Worm (Caenorhabditis elegans): Measurements from ENCODE around the gene CD4.8.

Gene CD4.8

ce11 chrV:5579666-5580065, 21.5 kb downstream of the CD4.8 start:
- TF ChIP-seq sptf-1 (tag; optimal IDR thresholded peaks at IDR 0.05): no peak

ce11 chrV:5576008-5576407, 25.2 kb downstream of the CD4.8 start:
- no peak for TF ChIP-seq elt-3 (tag; optimal IDR thresholded peaks at IDR 0.05)

DNA sequence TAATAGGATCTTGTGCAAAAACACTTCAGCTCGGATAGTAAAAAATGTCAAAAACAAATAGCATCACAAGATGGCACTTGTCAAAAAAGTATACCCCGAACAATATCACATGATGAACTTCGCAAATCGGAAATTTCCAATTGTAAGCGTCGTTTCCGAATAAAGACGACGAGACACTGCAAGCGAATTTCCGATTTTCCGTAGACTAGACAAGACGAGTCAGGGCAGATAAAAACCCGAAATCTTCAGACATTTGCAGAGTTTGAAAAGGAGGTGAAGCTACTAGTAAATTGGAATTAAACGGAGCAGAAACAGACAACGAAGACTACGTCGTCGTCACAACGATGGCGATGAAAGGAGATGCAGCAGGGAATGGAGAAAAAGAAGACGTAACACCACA, 29.5 kb downstream of the CD4.8 start:
- TF ChIP-seq lin-32 (GFP tag; optimal IDR thresholded peaks at IDR 0.05) (no peak), ceh-39 (tag; optimal IDR thresholded peaks at IDR 0.05) (no peak), ces-1 (GFP tag; optimal IDR thresholded peaks at IDR 0.05) (peak; percentile 32), elt-3 (tag; optimal IDR thresholded peaks at IDR 0.05) (no peak)

- TF ChIP-seq lsy-2 (tag; optimal IDR thresholded peaks at IDR 0.05) (no peak), ces-1 (GFP tag; optimal IDR thresholded peaks at IDR 0.05) (peak; percentile 21)
Observed at ce11 chrV:5570433-5570832, 30.7 kb downstream of the CD4.8 start, which contains the start of gene glb-6. Gene glb-6, minus strand, starts transcription at chrV:5570533.

- TF ChIP-seq nhr-237 (tag; optimal IDR thresholded peaks at IDR 0.05): no peak
- no peak for TF ChIP-seq mep-1 (tag; optimal IDR thresholded peaks at IDR 0.05)
- TF ChIP-seq zip-8 (tag; optimal IDR thresholded peaks at IDR 0.05): no peak
- TF ChIP-seq ceh-43 (GFP tag; optimal IDR thresholded peaks at IDR 0.05): no peak
- no peak for TF ChIP-seq nhr-12 (tag; optimal IDR thresholded peaks at IDR 0.05)
- no peak for TF ChIP-seq pha-4 (tag; optimal IDR thresholded peaks at IDR 0.05)
- TF ChIP-seq tbx-8 (GFP tag; optimal IDR thresholded peaks at IDR 0.05): no peak
- no peak for TF ChIP-seq unc-62 (GFP tag; optimal IDR thresholded peaks at IDR 0.05)
- TF ChIP-seq snpc-4 (tag; optimal IDR thresholded peaks at IDR 0.05): no peak
Observed at ce11 chrV:5567119-5567518, 34.0 kb downstream of the CD4.8 start, which contains the start of gene C18C4.7. Gene C18C4.7, minus strand, starts transcription at chrV:5567219.

DNA sequence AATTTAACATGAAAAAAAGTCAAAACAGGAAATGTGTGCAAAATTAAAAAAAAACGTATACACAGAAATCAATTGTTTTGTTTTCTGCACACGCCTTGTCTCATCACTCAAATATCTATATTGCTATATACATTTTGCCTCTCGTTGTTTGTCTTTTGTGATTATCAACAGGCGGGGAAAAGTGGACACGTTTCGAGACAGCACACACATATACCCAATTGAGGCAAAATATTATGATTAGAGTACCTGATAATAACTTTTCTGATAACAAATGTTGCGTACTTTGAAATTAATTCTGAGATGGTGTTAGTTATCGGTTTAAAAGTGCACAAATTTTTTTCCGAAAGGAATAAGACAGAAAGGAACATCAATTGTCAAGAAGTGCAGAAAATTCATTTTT, 41.3 kb downstream of the CD4.8 start:
- no peak for TF ChIP-seq nhr-2 (tag; optimal IDR thresholded peaks at IDR 0.05)

DNA sequence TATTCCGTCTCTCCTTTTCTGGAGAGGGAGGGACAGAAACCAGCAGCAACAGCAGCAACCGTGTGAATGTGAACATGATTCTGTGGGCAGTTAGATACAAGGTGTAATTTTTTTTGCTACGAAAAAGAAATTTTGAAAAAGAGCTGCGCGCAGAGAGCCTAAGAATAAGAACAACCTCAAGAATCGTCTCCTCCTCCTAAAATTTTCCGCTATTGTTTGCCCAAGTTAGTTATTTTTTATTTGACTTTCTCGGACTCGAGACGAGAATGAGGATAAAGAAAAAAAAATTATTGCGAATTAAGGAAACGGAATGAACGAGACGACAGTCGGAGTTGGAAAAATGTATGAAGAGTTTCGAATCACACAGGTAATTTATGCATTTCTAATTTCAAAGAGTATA, 42.6 kb downstream of the CD4.8 start, which contains the start of gene glb-5:
glb-5 (plus strand) TSS at position 301 of the 400 bp plus-strand sequence.
- TF ChIP-seq pha-4 (tag; optimal IDR thresholded peaks at IDR 0.05) (no peak), unc-62 (GFP tag; optimal IDR thresholded peaks at IDR 0.05) (no peak), elt-1 (tag; optimal IDR thresholded peaks at IDR 0.05; ENCODE audit: borderline replicate concordance, insufficient read depth) (no peak), snpc-4 (tag; optimal IDR thresholded peaks at IDR 0.05) (no peak), unc-39 (tag; optimal IDR thresholded peaks at IDR 0.05) (no peak), unc-120 (tag; optimal IDR thresholded peaks at IDR 0.05; ENCODE audit: poor library complexity, severe bottlenecking) (no peak), ham-2 (GFP tag; optimal IDR thresholded peaks at IDR 0.05) (no peak), mep-1 (tag; optimal IDR thresholded peaks at IDR 0.05) (no peak), mls-2 (tag; optimal IDR thresholded peaks at IDR 0.05) (no peak), nhr-28 (tag; optimal IDR thresholded peaks at IDR 0.05) (no peak), nhr-237 (tag; optimal IDR thresholded peaks at IDR 0.05) (no peak), elt-3 (tag; optimal IDR thresholded peaks at IDR 0.05) (no peak), ztf-11 (tag; optimal IDR thresholded peaks at IDR 0.05) (no peak)
